Fruit fly (Drosophila melanogaster): ENCODE results near the gene FucTB.

FucTB gene

DNA sequence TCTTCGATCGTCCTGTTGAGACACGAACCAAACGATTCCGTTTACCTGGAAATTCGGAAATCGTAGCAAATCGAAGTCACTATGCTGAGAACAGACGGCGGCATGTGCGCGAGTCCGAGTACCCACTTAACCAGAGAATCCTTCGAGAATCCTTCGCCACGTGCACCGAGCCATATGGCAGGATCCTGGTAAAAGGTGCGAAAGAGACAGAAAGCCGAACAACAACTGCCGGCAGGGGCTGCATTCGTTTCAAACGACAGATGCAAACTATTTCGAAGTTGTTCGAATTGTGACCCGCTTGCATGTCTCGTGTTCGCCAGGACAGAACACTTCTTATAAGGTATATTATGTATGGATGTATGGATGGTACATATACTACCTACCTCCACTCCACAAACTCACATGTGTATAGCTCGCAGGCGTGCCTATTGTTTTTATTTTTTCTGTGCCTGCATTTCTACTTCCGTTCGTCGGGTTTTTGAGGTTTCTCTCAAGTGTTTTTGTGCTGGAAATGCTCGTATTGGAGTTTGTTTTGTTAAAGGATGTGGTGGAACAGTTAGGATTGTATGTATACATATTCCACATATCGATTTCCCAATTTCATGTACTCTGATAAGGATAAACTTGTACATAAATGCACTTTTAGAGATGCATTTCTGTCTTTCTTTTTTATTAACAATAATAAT, 23.7 kb upstream of the FucTB start:
- TF ChIP-seq ey (GFP tag; optimal IDR thresholded peaks at IDR 0.05) (no peak), N (GFP tag; optimal IDR thresholded peaks at IDR 0.05) (no peak), Sp1 (GFP tag; optimal IDR thresholded peaks at IDR 0.05) (no peak), Mio (GFP tag; optimal IDR thresholded peaks at IDR 0.05) (no peak), HLH106 (tag; optimal IDR thresholded peaks at IDR 0.05) (no peak), GATAd (GFP tag; optimal IDR thresholded peaks at IDR 0.05) (no peak)

- no peak for TF ChIP-seq Myc (optimal IDR thresholded peaks at IDR 0.05)
- no peak for TF ChIP-seq woc (GFP tag; optimal IDR thresholded peaks at IDR 0.05)
- TF ChIP-seq brk (GFP tag; optimal IDR thresholded peaks at IDR 0.05) = no peak
- TF ChIP-seq CG32264 (GFP tag; optimal IDR thresholded peaks at IDR 0.05) = no peak
These were observed 22.1 kb upstream of the FucTB start for dm6 chr2L:9452959-9453358.

DNA sequence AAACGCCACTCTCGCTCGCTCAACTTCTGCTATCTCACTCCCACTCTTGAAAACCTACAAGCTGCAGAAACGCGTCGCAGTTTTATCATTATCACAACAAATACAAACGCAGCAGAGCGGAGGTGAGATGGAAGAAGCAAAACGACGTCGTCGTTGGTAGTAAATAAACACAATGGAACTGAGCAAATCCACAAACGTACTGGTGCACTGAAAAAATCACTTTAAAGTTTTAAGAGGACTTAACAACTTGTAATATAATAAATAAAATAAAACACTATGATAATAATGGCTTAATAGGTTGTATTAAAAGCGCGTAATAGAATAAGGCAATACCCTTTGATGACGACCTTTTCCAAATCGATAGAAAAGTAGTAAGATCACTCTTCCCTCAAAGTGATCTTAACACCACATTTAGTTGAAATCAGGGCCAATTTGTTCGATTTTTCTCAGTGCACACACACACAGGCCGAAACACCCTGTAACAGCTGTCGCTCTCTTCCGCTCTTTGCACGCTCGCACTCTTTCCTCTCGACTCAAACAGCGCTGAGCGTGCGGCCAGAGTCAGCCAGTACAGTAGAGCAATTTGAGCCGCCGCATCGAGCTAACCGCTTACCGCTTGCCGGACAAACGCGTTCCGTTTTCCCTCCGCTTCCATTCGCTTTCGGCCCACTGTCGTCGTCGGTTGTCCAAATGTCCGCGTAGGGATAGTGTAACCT, 18.6 kb upstream of the FucTB start:
- peak in 1 of 2 experiments; percentile 99 for TF ChIP-seq foxo (GFP tag; optimal IDR thresholded peaks at IDR 0.05)
- TF ChIP-seq Abd-B (GFP tag; optimal IDR thresholded peaks at IDR 0.05) = no peak
- TF ChIP-seq dsf (GFP tag; optimal IDR thresholded peaks at IDR 0.05; ENCODE audit: borderline replicate concordance) = peak; percentile 76
- TF ChIP-seq Sp1 (GFP tag; optimal IDR thresholded peaks at IDR 0.05) = peak; percentile 99
- peak; percentile 97 for TF ChIP-seq CG9705 (GFP tag; optimal IDR thresholded peaks at IDR 0.05)
- TF ChIP-seq br (GFP tag; optimal IDR thresholded peaks at IDR 0.05) = peak; percentile 88
- TF ChIP-seq GATAd (GFP tag; optimal IDR thresholded peaks at IDR 0.05) = peak; percentile 53
- peak; percentile 96 for TF ChIP-seq dmrt93B (GFP tag; optimal IDR thresholded peaks at IDR 0.05)
- TF ChIP-seq ey (GFP tag; optimal IDR thresholded peaks at IDR 0.05) = peak; percentile 95
- TF ChIP-seq N (GFP tag; optimal IDR thresholded peaks at IDR 0.05) = no peak
- TF ChIP-seq usp (GFP tag; optimal IDR thresholded peaks at IDR 0.05) = no peak
- no peak for TF ChIP-seq Hr78 (GFP tag; optimal IDR thresholded peaks at IDR 0.05)
- peak; percentile 86 for TF ChIP-seq sage (GFP tag; optimal IDR thresholded peaks at IDR 0.05)
- peak; percentile 88 for TF ChIP-seq tai (GFP tag; optimal IDR thresholded peaks at IDR 0.05)
- TF ChIP-seq Hnf4 (GFP tag; optimal IDR thresholded peaks at IDR 0.05) = peak; percentile 88
- no peak for TF ChIP-seq pan (optimal IDR thresholded peaks at IDR 0.05)
- peak; percentile 92 for TF ChIP-seq Dfd (GFP tag; optimal IDR thresholded peaks at IDR 0.05)
- TF ChIP-seq Jra (GFP tag; optimal IDR thresholded peaks at IDR 0.05) = peak; percentile 37
- TF ChIP-seq psq (GFP tag; optimal IDR thresholded peaks at IDR 0.05) = peak; percentile 96
- TF ChIP-seq fru (GFP tag; optimal IDR thresholded peaks at IDR 0.05) = peak; percentile 92
- peak; percentile 15 for TF ChIP-seq Mio (GFP tag; optimal IDR thresholded peaks at IDR 0.05)
- TF ChIP-seq h (GFP tag; optimal IDR thresholded peaks at IDR 0.05) = peak; percentile 94
- TF ChIP-seq brk (GFP tag; optimal IDR thresholded peaks at IDR 0.05) = peak; percentile 96
- no peak for TF ChIP-seq lola (GFP tag; optimal IDR thresholded peaks at IDR 0.05)
- TF ChIP-seq OdsH (GFP tag; optimal IDR thresholded peaks at IDR 0.05) = peak; percentile 98
- TF ChIP-seq Hr83 (GFP tag; optimal IDR thresholded peaks at IDR 0.05; ENCODE audit: poor library complexity, severe bottlenecking) = peak; percentile 84
- peak; percentile 94 for TF ChIP-seq sv (GFP tag; optimal IDR thresholded peaks at IDR 0.05)
- TF ChIP-seq CG32264 (GFP tag; optimal IDR thresholded peaks at IDR 0.05) = peak; percentile 69
- TF ChIP-seq Myc (optimal IDR thresholded peaks at IDR 0.05) = no peak
- TF ChIP-seq rgr (GFP tag; optimal IDR thresholded peaks at IDR 0.05) = peak; percentile 94
- TF ChIP-seq woc (GFP tag; optimal IDR thresholded peaks at IDR 0.05) = peak; percentile 85
- no peak for TF ChIP-seq jim (GFP tag; optimal IDR thresholded peaks at IDR 0.05)
- TF ChIP-seq HLH106 (tag; optimal IDR thresholded peaks at IDR 0.05) = peak; percentile 98
- TF ChIP-seq Rel (GFP tag; optimal IDR thresholded peaks at IDR 0.05) = peak; percentile 79
- TF ChIP-seq Rel (tag; optimal IDR thresholded peaks at IDR 0.05) = peak; percentile 82
- TF ChIP-seq Vsx2 (GFP tag; optimal IDR thresholded peaks at IDR 0.05; ENCODE audit: partially characterized antibody) = peak; percentile 67
- TF ChIP-seq CrebA (GFP tag; optimal IDR thresholded peaks at IDR 0.05; ENCODE audit: borderline replicate concordance) = peak; percentile 85
- peak; percentile 67 to 90 for TF ChIP-seq dl (GFP tag; optimal IDR thresholded peaks at IDR 0.05; ENCODE audit: insufficient read depth in 1 of 2, partially characterized antibody in 2 of 2)
- peak; percentile 91 for TF ChIP-seq Dif (GFP tag; optimal IDR thresholded peaks at IDR 0.05; ENCODE audit: partially characterized antibody)

Measured in whole organism, wandering third instar larva.